Worm (Caenorhabditis elegans): ENCODE measurements around the gene fbxa-199.

- TF ChIP-seq nhr-237 (tag; optimal IDR thresholded peaks at IDR 0.05) (no peak), lsy-2 (tag; optimal IDR thresholded peaks at IDR 0.05) (no peak), aly-2 (tag; optimal IDR thresholded peaks at IDR 0.05) (no peak), gmeb-1 (tag; optimal IDR thresholded peaks at IDR 0.05) (no peak), mdl-1 (tag; optimal IDR thresholded peaks at IDR 0.05) (no peak), ceh-16 (tag; optimal IDR thresholded peaks at IDR 0.05) (no peak), unc-39 (tag; optimal IDR thresholded peaks at IDR 0.05) (no peak), alr-1 (tag; optimal IDR thresholded peaks at IDR 0.05) (no peak), blmp-1 (tag; optimal IDR thresholded peaks at IDR 0.05; ENCODE audit: insufficient read depth) (no peak), nhr-6 (tag; optimal IDR thresholded peaks at IDR 0.05) (no peak), nhr-11 (tag; optimal IDR thresholded peaks at IDR 0.05) (no peak), elt-3 (tag; optimal IDR thresholded peaks at IDR 0.05) (no peak)
Measured at ce11 chrV:15404859-15405258, 6.2 kb upstream of the fbxa-199 start, which contains the start of gene srh-258.

Measured in whole organism, L2 larva.